Fruit fly (Drosophila melanogaster) whole organism, prepupa: ENCODE measurements around the gene CG17906.

Experiments
- CG10631 ChIP-seq: fragments of 200-800 bp; sonication (Bioruptor generic); optimal IDR thresholded peaks from 2 replicates; lab custom pipeline; 2016; ENCODE audit warnings: missing biosample characterization, missing genetic modification characterization
- CG11294 ChIP-seq: fragments of 200-800 bp; sonication (Bioruptor generic); IDR thresholded peaks from 2 replicates; pipeline ENCODE4 v1.3.6; 2022; ENCODE audit warnings: missing biosample characterization, missing genetic modification characterization
- CG11762 ChIP-seq: fragments of 200-800 bp; sonication (Bioruptor generic); optimal IDR thresholded peaks from 3 replicates; lab custom pipeline; 2016; ENCODE audit warnings: missing biosample characterization, missing genetic modification characterization; ENCODE audit not compliant: insufficient read depth
- CG11902 ChIP-seq: fragments of 200-800 bp; sonication (Bioruptor generic); optimal IDR thresholded peaks from 3 replicates; lab custom pipeline; 2016; ENCODE audit warnings: missing biosample characterization, missing genetic modification characterization
- CG15336 ChIP-seq: fragments of 200-800 bp; sonication (Bioruptor generic); IDR thresholded peaks from 2 replicates; pipeline ENCODE4 v1.3.6; 2022; ENCODE audit warnings: missing biosample characterization, missing genetic modification characterization
- CG16779 ChIP-seq: fragments of 200-800 bp; sonication (Bioruptor generic); optimal IDR thresholded peaks from 3 replicates; lab custom pipeline; 2017; ENCODE audit warnings: missing biosample characterization, mild to moderate bottlenecking, missing genetic modification characterization
- CG3032 ChIP-seq: fragments of 200-800 bp; optimal IDR thresholded peaks from 2 replicates; lab custom pipeline; 2019; ENCODE audit warnings: missing biosample characterization, mild to moderate bottlenecking, missing genetic modification characterization, moderate library complexity
- CG31627 ChIP-seq: fragments of 200-800 bp; sonication (Bioruptor generic); optimal IDR thresholded peaks from 3 replicates; lab custom pipeline; 2016; ENCODE audit warnings: missing biosample characterization, missing genetic modification characterization
- CG32006 ChIP-seq: fragments of 200-800 bp; sonication (Bioruptor generic); optimal IDR thresholded peaks from 3 replicates; lab custom pipeline; 2017; ENCODE audit warnings: missing biosample characterization, mild to moderate bottlenecking, missing genetic modification characterization
- CG34406 ChIP-seq: fragments of 200-800 bp; sonication (Bioruptor generic); optimal IDR thresholded peaks from 3 replicates; lab custom pipeline; 2016; ENCODE audit warnings: missing biosample characterization, missing genetic modification characterization
- CG4318 ChIP-seq: fragments of 200-800 bp; sonication (Bioruptor generic); optimal IDR thresholded peaks from 3 replicates; lab custom pipeline; 2017; ENCODE audit warnings: missing biosample characterization, mild to moderate bottlenecking, missing genetic modification characterization
- CG6163 ChIP-seq: fragments of 200-800 bp; sonication (Bioruptor generic); IDR thresholded peaks from 3 replicates; pipeline ENCODE4 v1.3.6; 2022; ENCODE audit warnings: missing biosample characterization, missing genetic modification characterization
- CG6276 ChIP-seq: fragments of 200-800 bp; sonication (Bioruptor generic); optimal IDR thresholded peaks from 2 replicates; lab custom pipeline; 2017; ENCODE audit warnings: missing biosample characterization, mild to moderate bottlenecking, missing genetic modification characterization
- CG6792 ChIP-seq: fragments of 200-800 bp; sonication (Bioruptor generic); optimal IDR thresholded peaks from 3 replicates; lab custom pipeline; 2016; ENCODE audit warnings: missing biosample characterization, missing genetic modification characterization
- CG6808 ChIP-seq: fragments of 200-800 bp; sonication (Bioruptor generic); optimal IDR thresholded peaks from 3 replicates; lab custom pipeline; 2017; ENCODE audit warnings: missing biosample characterization, missing genetic modification characterization, mild to moderate bottlenecking, moderate library complexity, missing genetic modification reagents
- CG7368 ChIP-seq: fragments of 200-800 bp; sonication (Bioruptor generic); optimal IDR thresholded peaks from 3 replicates; lab custom pipeline; 2016; ENCODE audit warnings: missing biosample characterization, missing genetic modification characterization
- CG8632 ChIP-seq: fragments of 200-800 bp; sonication (Bioruptor generic); optimal IDR thresholded peaks from 3 replicates; lab custom pipeline; 2016; ENCODE audit warnings: missing biosample characterization, missing genetic modification characterization
- CG9139 ChIP-seq: fragments of 200-800 bp; sonication (Bioruptor generic); optimal IDR thresholded peaks from 3 replicates; lab custom pipeline; 2017; ENCODE audit warnings: missing biosample characterization, mild to moderate bottlenecking, missing genetic modification characterization
- Eip75B ChIP-seq: fragments of 200-800 bp; sonication (Bioruptor generic); optimal IDR thresholded peaks from 3 replicates; lab custom pipeline; 2016; ENCODE audit warnings: missing biosample characterization, missing genetic modification characterization
- Eip78C ChIP-seq: fragments of 200-800 bp; sonication (Bioruptor generic); peaks from one replicate; lab custom pipeline; 2016; ENCODE audit warnings: missing biosample characterization, missing genetic modification characterization
- Eip93F ChIP-seq: fragments of 200-800 bp; sonication (Bioruptor generic); optimal IDR thresholded peaks from 2 replicates; lab custom pipeline; 2016; ENCODE audit warnings: missing biosample characterization, mild to moderate bottlenecking, missing genetic modification characterization
- Ets21C ChIP-seq: fragments of 200-800 bp; sonication (Bioruptor generic); optimal IDR thresholded peaks from 3 replicates; lab custom pipeline; 2016; ENCODE audit warnings: missing biosample characterization, missing genetic modification characterization
- Ets96B ChIP-seq: fragments of 200-800 bp; optimal IDR thresholded peaks from 2 replicates; lab custom pipeline; 2019; ENCODE audit warnings: missing biosample characterization, mild to moderate bottlenecking, missing genetic modification characterization, moderate library complexity
- Gug ChIP-seq: fragments of 200-800 bp; sonication (Bioruptor generic); IDR thresholded peaks from 2 replicates; pipeline ENCODE4 v1.3.6; 2022; ENCODE audit warnings: missing biosample characterization, missing genetic modification characterization
- Hr38 ChIP-seq: sonication (Bioruptor generic); optimal IDR thresholded peaks from 2 replicates; lab custom pipeline; 2016; ENCODE audit warnings: missing biosample characterization, missing genetic modification characterization
- Hr39 ChIP-seq: fragments of 200-800 bp; sonication (Bioruptor generic); optimal IDR thresholded peaks from 2 replicates; lab custom pipeline; 2016; ENCODE audit warnings: missing biosample characterization, missing genetic modification characterization
- Hr4 ChIP-seq: fragments of 200-800 bp; sonication (Bioruptor generic); optimal IDR thresholded peaks from 3 replicates; lab custom pipeline; 2016; ENCODE audit warnings: missing biosample characterization, missing genetic modification characterization
- Lpt ChIP-seq: fragments of 200-800 bp; sonication (Bioruptor generic); optimal IDR thresholded peaks from 3 replicates; lab custom pipeline; 2016; ENCODE audit warnings: missing biosample characterization, missing genetic modification characterization
- Met ChIP-seq: fragments of 200-800 bp; sonication (Bioruptor generic); optimal IDR thresholded peaks from 3 replicates; lab custom pipeline; 2016; ENCODE audit warnings: missing biosample characterization, missing genetic modification characterization
- OdsH ChIP-seq: fragments of 200-800 bp; sonication (Bioruptor generic); optimal IDR thresholded peaks from 3 replicates; lab custom pipeline; 2016; ENCODE audit warnings: missing biosample characterization, missing genetic modification characterization
- Sox14 ChIP-seq: fragments of 200-800 bp; sonication (Bioruptor generic); optimal IDR thresholded peaks from 3 replicates; lab custom pipeline; 2016; ENCODE audit warnings: missing biosample characterization, missing genetic modification characterization
- acj6 ChIP-seq: fragments of 200-800 bp; sonication (Bioruptor generic); optimal IDR thresholded peaks from 3 replicates; lab custom pipeline; 2016; ENCODE audit warnings: missing biosample characterization, missing genetic modification characterization
- cyc ChIP-seq: fragments of 200-800 bp; sonication (Bioruptor generic); optimal IDR thresholded peaks from 3 replicates; lab custom pipeline; 2016; ENCODE audit warnings: missing biosample characterization, missing genetic modification characterization
- dac ChIP-seq: fragments of 200-800 bp; sonication (Bioruptor generic); optimal IDR thresholded peaks from 2 replicates; lab custom pipeline; 2017; ENCODE audit warnings: missing biosample characterization, mild to moderate bottlenecking, missing genetic modification characterization
- dsx ChIP-seq: fragments of 200-800 bp; optimal IDR thresholded peaks from 3 replicates; lab custom pipeline; 2019; ENCODE audit warnings: missing biosample characterization, mild to moderate bottlenecking, missing genetic modification characterization, moderate library complexity; ENCODE audit not compliant: poor library complexity, severe bottlenecking
- eg ChIP-seq: fragments of 200-800 bp; sonication (Bioruptor generic); IDR thresholded peaks from 3 replicates; pipeline ENCODE4 v1.3.6; 2022; ENCODE audit warnings: missing biosample characterization, missing genetic modification characterization
- esn ChIP-seq: fragments of 200-800 bp; sonication (Bioruptor generic); optimal IDR thresholded peaks from 2 replicates; lab custom pipeline; 2016; ENCODE audit warnings: missing biosample characterization, mild to moderate bottlenecking, missing genetic modification characterization, moderate library complexity
- fd59A ChIP-seq: fragments of 200-800 bp; sonication (Bioruptor generic); optimal IDR thresholded peaks from 2 replicates; lab custom pipeline; 2017; ENCODE audit warnings: missing biosample characterization, mild to moderate bottlenecking, missing genetic modification characterization, missing genetic modification reagents
- fd85E ChIP-seq: fragments of 200-800 bp; sonication (Bioruptor generic); optimal IDR thresholded peaks from 3 replicates; lab custom pipeline; 2016; ENCODE audit warnings: missing biosample characterization, missing genetic modification characterization
- fkh ChIP-seq: fragments of 200-800 bp; sonication (Bioruptor generic); optimal IDR thresholded peaks from 3 replicates; lab custom pipeline; 2017; ENCODE audit warnings: missing biosample characterization, mild to moderate bottlenecking, missing genetic modification characterization, moderate library complexity
- lz ChIP-seq: fragments of 200-800 bp; sonication (Bioruptor generic); optimal IDR thresholded peaks from 3 replicates; lab custom pipeline; 2016; ENCODE audit warnings: missing biosample characterization, missing genetic modification characterization
- net ChIP-seq: fragments of 200-800 bp; sonication (Bioruptor generic); optimal IDR thresholded peaks from 3 replicates; lab custom pipeline; 2016; ENCODE audit warnings: missing biosample characterization, missing genetic modification characterization
- pdm3 ChIP-seq: fragments of 200-800 bp; sonication (Bioruptor generic); optimal IDR thresholded peaks from 3 replicates; lab custom pipeline; 2016; ENCODE audit warnings: missing biosample characterization, missing genetic modification characterization
- salr ChIP-seq, 2 experiments: fragments of 200-800 bp; sonication (Bioruptor generic); optimal IDR thresholded peaks; 3 replicates each; lab custom pipeline; 2016 to 2018; ENCODE audit warnings: missing biosample characterization in 2 of 2, missing genetic modification characterization in 2 of 2, mild to moderate bottlenecking in 1 of 2
- spab ChIP-seq: fragments of 200-800 bp; sonication (Bioruptor generic); optimal IDR thresholded peaks from 2 replicates; lab custom pipeline; 2017; ENCODE audit warnings: missing biosample characterization, mild to moderate bottlenecking, missing genetic modification characterization, missing genetic modification reagents
- ss ChIP-seq, 2 experiments: fragments of 200-800 bp; sonication (Bioruptor generic); optimal IDR thresholded peaks; 2 replicates in 1 of 2; 3 replicates in 1 of 2; lab custom pipeline; 2017 to 2018; ENCODE audit warnings: mild to moderate bottlenecking in 2 of 2, missing biosample characterization in 2 of 2, missing genetic modification characterization in 2 of 2, moderate library complexity in 1 of 2
- topi ChIP-seq: fragments of 200-800 bp; sonication (Bioruptor generic); optimal IDR thresholded peaks from 3 replicates; lab custom pipeline; 2016; ENCODE audit warnings: missing biosample characterization, missing genetic modification characterization
- vri ChIP-seq: fragments of 200-800 bp; sonication (Bioruptor generic); optimal IDR thresholded peaks from 3 replicates; lab custom pipeline; 2016; ENCODE audit warnings: missing biosample characterization, mild to moderate bottlenecking, missing genetic modification characterization

The CG17906 gene

DNA sequence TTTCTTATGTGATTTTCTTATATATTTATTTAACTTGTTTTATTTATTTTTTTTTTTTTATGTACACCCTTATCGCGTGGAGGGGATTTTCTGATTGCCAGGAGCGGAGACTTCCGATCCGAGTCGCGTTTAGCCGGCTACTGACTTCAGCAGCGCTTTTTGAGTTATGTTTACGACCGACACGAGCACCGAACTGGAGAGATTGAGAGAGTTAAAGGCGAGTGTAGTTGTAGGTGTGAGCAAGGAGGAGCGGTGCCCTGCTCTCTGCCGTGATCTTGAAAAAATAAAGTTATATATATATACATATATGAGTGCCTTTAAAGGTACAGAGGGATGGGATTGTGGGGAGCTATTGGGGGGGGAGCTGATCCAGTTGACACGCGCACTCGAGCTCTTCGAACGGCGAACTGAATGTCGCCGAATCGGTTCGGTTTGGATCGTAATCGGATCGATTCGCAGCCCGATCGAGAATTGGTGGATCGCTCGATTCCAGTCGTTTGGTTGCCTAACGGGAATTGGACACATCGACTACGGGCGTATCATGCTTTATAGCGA is 5.1 kb upstream of the CG17906 start, which contains the start of gene rost (continued):
- TF ChIP-seq fkh (GFP tag; lab: Kevin White, UChicago) (no peak), Met (GFP tag; lab: Kevin White, UChicago) (no peak), pdm3 (no peak), CG6163 (GFP tag; lab: Robert Waterston, UW) (no peak), CG34406 (GFP tag; lab: Kevin White, UChicago) (no peak), Sox14 (GFP tag; lab: Kevin White, UChicago) (no peak), CG10631 (GFP tag; lab: Kevin White, UChicago) (no peak), Ets96B (no peak), CG4318 (GFP tag; lab: Kevin White, UChicago) (no peak), CG7368 (no peak), net (no peak), CG9139 (GFP tag; lab: Kevin White, UChicago) (peak; percentile 27), CG16779 (tag; lab: Kevin White, UChicago) (no peak), esn (peak; percentile 17), Hr39 (no peak), CG32006 (no peak), spab (GFP tag; lab: Kevin White, UChicago) (peak; percentile 40), CG3032 (tag; lab: Kevin White, UChicago) (no peak), CG8632 (peak; percentile 6), Eip93F (GFP tag; lab: Kevin White, UChicago) (no peak), Hr4 (GFP tag; lab: Kevin White, UChicago) (no peak), salr (GFP tag; optimal IDR thresholded peaks at IDR 0.05; lab: Kevin White, UChicago) (no peak), dsx (GFP tag; lab: Kevin White, UChicago) (no peak), dac (GFP tag; lab: Kevin White, UChicago) (no peak), topi (GFP tag; lab: Kevin White, UChicago) (peak; percentile 26), acj6 (no peak), OdsH (GFP tag; lab: Kevin White, UChicago) (no peak), CG11902 (GFP tag; lab: Kevin White, UChicago) (no peak), CG6792 (GFP tag; lab: Kevin White, UChicago) (no peak), CG6808 (GFP tag; lab: Kevin White, UChicago) (peak; percentile 1), fd59A (GFP tag; lab: Kevin White, UChicago) (no peak), eg (no peak), CG31627 (no peak), Hr38 (no peak), lz (GFP tag; lab: Kevin White, UChicago) (no peak)

DNA sequence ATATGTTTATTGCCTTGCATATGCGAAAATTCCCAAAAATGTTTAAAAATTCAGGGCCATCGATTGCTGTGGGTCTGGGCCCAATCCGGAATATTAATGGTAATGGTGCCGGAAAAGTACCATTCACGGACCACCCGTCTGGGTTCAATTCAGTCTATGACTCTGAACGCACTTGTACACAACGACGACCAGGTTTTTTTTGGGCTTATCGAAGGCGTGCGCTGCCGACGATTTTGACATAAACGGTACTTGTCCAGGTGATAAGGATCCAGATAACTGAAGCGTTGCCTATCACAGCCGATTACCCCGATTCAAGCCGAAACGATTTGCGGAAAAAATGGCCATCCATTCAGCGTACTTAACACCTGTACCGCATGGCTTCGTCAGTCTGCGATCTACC is 2.6 kb upstream of the CG17906 start, which contains the start of gene CG9555:
TSS of gene CG9555 (plus strand) at position 153 of the 400 bp plus-strand sequence.
- TF ChIP-seq CG6808 (GFP tag; lab: Kevin White, UChicago) (no peak), eg (no peak), Eip78C (no peak), CG6276 (no peak), CG6163 (GFP tag; lab: Robert Waterston, UW) (no peak), vri (GFP tag; lab: Kevin White, UChicago) (peak; percentile 41)

DNA sequence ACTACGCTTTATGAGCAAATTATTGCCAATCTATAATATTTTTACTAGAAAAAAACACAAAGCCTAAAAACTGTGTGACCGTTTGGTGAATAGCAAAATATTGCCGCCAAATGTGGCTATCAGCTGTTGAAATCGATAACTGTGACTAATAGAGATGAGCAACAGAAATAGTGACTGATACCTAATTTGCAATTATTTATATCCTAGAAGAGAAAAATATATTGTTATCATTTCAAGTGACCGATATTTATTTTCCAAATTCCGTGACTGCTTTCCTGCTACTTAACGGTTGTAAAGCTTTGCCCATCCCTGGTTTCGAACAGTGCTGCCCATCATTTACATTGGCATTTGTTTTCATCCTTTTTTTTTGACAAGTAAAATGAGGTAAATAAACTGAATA is 3.1 kb downstream of the CG17906 start, which contains the start of the genes alien and CG18661:
TSS of gene alien (minus strand) at position 95 of the 400 bp plus-strand sequence.
TSS of gene CG18661 (plus strand) at position 321 of the 400 bp plus-strand sequence.
- TF ChIP-seq salr (GFP tag; optimal IDR thresholded peaks at IDR 0.05; lab: Kevin White, UChicago) (peak in 1 of 2 experiments; percentile 56), CG15336 (peak; percentile 78), CG4318 (GFP tag; lab: Kevin White, UChicago) (peak; percentile 52), CG11902 (GFP tag; lab: Kevin White, UChicago) (peak; percentile 93), vri (GFP tag; lab: Kevin White, UChicago) (no peak), CG11294 (GFP tag; lab: Robert Waterston, UW) (peak; percentile 87), ss (GFP tag; optimal IDR thresholded peaks at IDR 0.05; lab: Kevin White, UChicago) (no peak), Gug (GFP tag; lab: Robert Waterston, UW) (peak; percentile 87), CG16779 (tag; lab: Kevin White, UChicago) (peak; percentile 62), Ets21C (GFP tag; lab: Kevin White, UChicago) (peak; percentile 71), cyc (GFP tag; lab: Kevin White, UChicago) (peak; percentile 78), fd85E (no peak), Met (GFP tag; lab: Kevin White, UChicago) (peak; percentile 90), Hr39 (peak; percentile 91), CG7368 (peak; percentile 64), net (peak; percentile 88), lz (GFP tag; lab: Kevin White, UChicago) (peak; percentile 93), Eip93F (GFP tag; lab: Kevin White, UChicago) (peak; percentile 71), CG11762 (GFP tag; lab: Kevin White, UChicago) (no peak), fkh (GFP tag; lab: Kevin White, UChicago) (peak; percentile 69), Lpt (GFP tag; lab: Kevin White, UChicago) (peak; percentile 50), Eip75B (peak; percentile 89)
